Worm (Caenorhabditis elegans) whole organism, L4 larva: Measurements from ENCODE around the gene ZK380.4.

ENCODE experiments used
- lim-7 ChIP-seq: fragments of 200-800 bp; sonication (Bioruptor generic); IDR thresholded peaks from 2 replicates; pipeline ENCODE4 v1.3.6; 2022; ENCODE audit warnings: missing genetic modification characterization, missing compliant biosample characterization
- lin-13 ChIP-seq: fragments of 150-350 bp; optimal IDR thresholded peaks from 2 replicates; lab custom pipeline; 2014; ENCODE audit warnings: missing biosample characterization, missing genetic modification reagents, missing genetic modification characterization
- lin-15B ChIP-seq: fragments of 150-350 bp; sonication (generic microtip); optimal IDR thresholded peaks from 3 replicates; lab custom pipeline; 2014; ENCODE audit warnings: missing biosample characterization, missing genetic modification characterization
- nhr-11 ChIP-seq: fragments of 150-350 bp; optimal IDR thresholded peaks from 2 replicates; lab custom pipeline; 2014; ENCODE audit warnings: missing biosample characterization, missing genetic modification characterization
- nhr-42 ChIP-seq: fragments of 200-800 bp; sonication (Bioruptor generic); IDR thresholded peaks from 2 replicates; pipeline ENCODE4 v1.3.6; 2022; ENCODE audit warnings: missing genetic modification characterization, missing compliant biosample characterization
- nhr-6 ChIP-seq: fragments of 150-350 bp; optimal IDR thresholded peaks from 2 replicates; lab custom pipeline; 2014; ENCODE audit warnings: missing biosample characterization, missing genetic modification characterization
- pha-4 ChIP-seq, 2 experiments: fragments of 150-350 bp in 1 of 2; fragments of 200-800 bp in 1 of 2; sonication (Bioruptor generic) in 1 of 2; IDR thresholded peaks in 1 of 2; optimal IDR thresholded peaks in 1 of 2; 2 replicates each; pipeline versions ENCODE4 v1.3.6 to Lab custom; 2014 to 2022; ENCODE audit warnings: missing genetic modification characterization in 2 of 2, missing genetic modification reagents in 2 of 2, missing biosample characterization in 1 of 2, missing compliant biosample characterization in 1 of 2
- snpc-4 ChIP-seq: fragments of 150-350 bp; optimal IDR thresholded peaks from 2 replicates; lab custom pipeline; 2014; ENCODE audit warnings: missing biosample characterization, missing genetic modification characterization
- unc-39 ChIP-seq: sonication (generic microtip); optimal IDR thresholded peaks from 2 replicates; lab custom pipeline; 2017; ENCODE audit warnings: missing biosample characterization, missing genetic modification characterization
- zag-1 ChIP-seq: fragments of 150-350 bp; optimal IDR thresholded peaks from 2 replicates; lab custom pipeline; 2014; ENCODE audit warnings: missing biosample characterization, missing genetic modification characterization

ce11 chrX:1602548-1602947 lies 49.2 kb downstream of the ZK380.4 start:
- no peak for TF ChIP-seq nhr-42
- no peak for TF ChIP-seq zag-1
- TF ChIP-seq pha-4 (GFP tag; IDR thresholded peaks at IDR 0.05; lab: Robert Waterston, UW), result no peak
- TF ChIP-seq pha-4 (tag; optimal IDR thresholded peaks at IDR 0.05; lab: Kevin White, UChicago), result no peak
- TF ChIP-seq lin-15B (tag; lab: Kevin White, UChicago), result no peak
- no peak for TF ChIP-seq lim-7 (GFP tag; lab: Robert Waterston, UW)
- no peak for TF ChIP-seq unc-39 (tag; lab: Kevin White, UChicago)
- no peak for TF ChIP-seq nhr-11 (tag; lab: Kevin White, UChicago)
- no peak for TF ChIP-seq lin-13 (GFP tag; lab: Kevin White, UChicago)
- no peak for TF ChIP-seq snpc-4 (tag; lab: Kevin White, UChicago)
- TF ChIP-seq nhr-6 (tag; lab: Kevin White, UChicago), result no peak
